Fruit fly (Drosophila melanogaster): ENCODE data around the gene ND-B8.

ND-B8 gene

DNA sequence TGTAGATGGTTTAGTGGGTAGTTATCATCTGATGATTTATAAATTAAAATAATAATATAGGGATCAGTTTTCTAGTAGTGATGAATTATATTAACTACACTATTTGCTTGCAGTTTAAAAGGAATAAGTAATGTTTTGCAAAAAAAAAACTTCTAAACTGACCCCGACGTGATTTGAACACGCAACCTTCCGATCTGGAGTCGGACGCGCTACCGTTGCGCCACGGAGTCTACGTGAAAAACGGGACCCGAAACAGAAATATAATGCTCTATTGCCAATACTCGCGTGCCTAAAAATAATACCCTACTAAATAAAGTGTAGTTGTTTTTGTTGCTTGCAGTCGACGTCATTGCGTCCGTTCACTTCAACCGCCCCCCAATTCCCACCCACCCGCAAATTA, 35.6 kb upstream of the ND-B8 start (continued):
- TF ChIP-seq CG2678 (tag; optimal IDR thresholded peaks at IDR 0.05): no peak
- no peak for TF ChIP-seq CG12744 (GFP tag; optimal IDR thresholded peaks at IDR 0.05)
- no peak for TF ChIP-seq CG30431 (GFP tag; optimal IDR thresholded peaks at IDR 0.05)
- TF ChIP-seq CG7745 (tag; optimal IDR thresholded peaks at IDR 0.05): no peak
- TF ChIP-seq CG32532 (GFP tag; IDR thresholded peaks at IDR 0.05): no peak
- no peak for TF ChIP-seq unpg (GFP tag; optimal IDR thresholded peaks at IDR 0.05)
- no peak for TF ChIP-seq CG3407 (GFP tag; optimal IDR thresholded peaks at IDR 0.05)
- TF ChIP-seq ato (GFP tag; IDR thresholded peaks at IDR 0.05; ENCODE audit: partially characterized antibody): peak; percentile 37; the same call in 1 of the 2 replicates
- TF ChIP-seq rib (GFP tag; IDR thresholded peaks at IDR 0.05): no peak
- TF ChIP-seq salm (tag; optimal IDR thresholded peaks at IDR 0.05): no peak
- no peak for TF ChIP-seq Hsf (GFP tag; optimal IDR thresholded peaks at IDR 0.05)
- no peak for TF ChIP-seq CG4282 (GFP tag; optimal IDR thresholded peaks at IDR 0.05)
- TF ChIP-seq nom (GFP tag; optimal IDR thresholded peaks at IDR 0.05): no peak
- no peak for TF ChIP-seq H15 (GFP tag; IDR thresholded peaks at IDR 0.05)
- TF ChIP-seq hbn (GFP tag; IDR thresholded peaks at IDR 0.05; ENCODE audit: partially characterized antibody): no peak
- TF ChIP-seq CG6175 (GFP tag; IDR thresholded peaks at IDR 0.05): no peak
- no peak for TF ChIP-seq CG3847 (GFP tag; IDR thresholded peaks at IDR 0.05)
- TF ChIP-seq CG2202 (tag; optimal IDR thresholded peaks at IDR 0.05): no peak
- TF ChIP-seq usp (GFP tag; optimal IDR thresholded peaks at IDR 0.05): no peak
- peak; percentile 50; the same call in 2 of the 3 replicates for TF ChIP-seq CG16813 (GFP tag; IDR thresholded peaks at IDR 0.05; ENCODE audit: partially characterized antibody)
- TF ChIP-seq kah (GFP tag; optimal IDR thresholded peaks at IDR 0.05): no peak
- TF ChIP-seq Hmx (GFP tag; optimal IDR thresholded peaks at IDR 0.05): no peak
- TF ChIP-seq tap (tag; optimal IDR thresholded peaks at IDR 0.05): no peak
- no peak for TF ChIP-seq Usf (GFP tag; optimal IDR thresholded peaks at IDR 0.05)
- TF ChIP-seq CG11093 (GFP tag; IDR thresholded peaks at IDR 0.05): no peak
- no peak for TF ChIP-seq CG13287 (GFP tag; IDR thresholded peaks at IDR 0.05; ENCODE audit: partially characterized antibody)
- TF ChIP-seq NC2α (GFP tag; optimal IDR thresholded peaks at IDR 0.05): no peak
- no peak for TF ChIP-seq CG11398 (GFP tag; optimal IDR thresholded peaks at IDR 0.05)
- TF ChIP-seq CG7271 (tag; optimal IDR thresholded peaks at IDR 0.05): no peak
- no peak for TF ChIP-seq kni (GFP tag; optimal IDR thresholded peaks at IDR 0.05)
- no peak for TF ChIP-seq shn (GFP tag; optimal IDR thresholded peaks at IDR 0.05)
- TF ChIP-seq CG11560 (tag; IDR thresholded peaks at IDR 0.05): no peak
- TF ChIP-seq twi (tag; optimal IDR thresholded peaks at IDR 0.05): no peak
- peak; percentile 46; the same call in 1 of the 2 replicates for TF ChIP-seq nerfin-2 (GFP tag; IDR thresholded peaks at IDR 0.05; ENCODE audit: partially characterized antibody)
- TF ChIP-seq CG8089 (GFP tag; optimal IDR thresholded peaks at IDR 0.05): no peak
- no peak for TF ChIP-seq Fer2 (tag; optimal IDR thresholded peaks at IDR 0.05)
- no peak for TF ChIP-seq ac (GFP tag; optimal IDR thresholded peaks at IDR 0.05)
- TF ChIP-seq nmo (GFP tag; optimal IDR thresholded peaks at IDR 0.05): no peak
- no peak for TF ChIP-seq CG7928 (GFP tag; optimal IDR thresholded peaks at IDR 0.05)
- TF ChIP-seq gt (GFP tag; IDR thresholded peaks at IDR 0.05): no peak
- no peak for TF ChIP-seq NFAT (GFP tag; IDR thresholded peaks at IDR 0.05)
- TF ChIP-seq repo (GFP tag; optimal IDR thresholded peaks at IDR 0.05): no peak
- TF ChIP-seq CG3163 (GFP tag; optimal IDR thresholded peaks at IDR 0.05): no peak
- TF ChIP-seq Ets97D (GFP tag; optimal IDR thresholded peaks at IDR 0.05): no peak
- no peak for TF ChIP-seq CG12155 (GFP tag; optimal IDR thresholded peaks at IDR 0.05)
- TF ChIP-seq Fer1 (GFP tag; optimal IDR thresholded peaks at IDR 0.05): no peak
- no peak for TF ChIP-seq CHES-1-like (GFP tag; optimal IDR thresholded peaks at IDR 0.05)
- no peak for TF ChIP-seq CG8281 (tag; optimal IDR thresholded peaks at IDR 0.05)
- no peak for TF ChIP-seq CG1603 (tag; optimal IDR thresholded peaks at IDR 0.05)
- TF ChIP-seq CG4707 (GFP tag; optimal IDR thresholded peaks at IDR 0.05): no peak
- no peak for TF ChIP-seq Med (GFP tag)
- no peak for TF ChIP-seq dati (GFP tag; IDR thresholded peaks at IDR 0.05)
